Fruit fly (Drosophila melanogaster) whole organism, adult: ENCODE data around the gene RpS17.
A peak's percentile ranks its signal among the peaks of the same experiment; 100 is the strongest.

Source experiments
- CG11617 ChIP-seq: fragments of 200-800 bp; sonication (Bioruptor generic); optimal IDR thresholded peaks from 2 replicates; lab custom pipeline; 2017; ENCODE audit warnings: mild to moderate bottlenecking, missing biosample characterization, missing genetic modification reagents, missing genetic modification characterization
- CG12768 ChIP-seq: fragments of 200-800 bp; sonication (Bioruptor generic); optimal IDR thresholded peaks from 2 replicates; lab custom pipeline; 2017; ENCODE audit warnings: missing biosample characterization, missing genetic modification characterization, mild to moderate bottlenecking, moderate library complexity, missing genetic modification reagents
- CG14711 ChIP-seq: fragments of 200-800 bp; sonication (Bioruptor generic); optimal IDR thresholded peaks from 2 replicates; lab custom pipeline; 2018; ENCODE audit warnings: missing biosample characterization, mild to moderate bottlenecking, missing genetic modification characterization, moderate library complexity
- CG1620 ChIP-seq: fragments of 200-800 bp; sonication (Bioruptor generic); optimal IDR thresholded peaks from 2 replicates; lab custom pipeline; 2016; ENCODE audit warnings: missing biosample characterization, missing genetic modification characterization
- CG33017 ChIP-seq: fragments of 200-800 bp; sonication (Bioruptor generic); optimal IDR thresholded peaks from 2 replicates; lab custom pipeline; 2018; ENCODE audit warnings: missing biosample characterization, mild to moderate bottlenecking, missing genetic modification characterization, moderate library complexity
- CG5204 ChIP-seq: fragments of 200-800 bp; sonication (Bioruptor generic); optimal IDR thresholded peaks from 2 replicates; lab custom pipeline; 2016; ENCODE audit warnings: missing biosample characterization, missing genetic modification characterization
- CG7045 ChIP-seq: fragments of 200-800 bp; sonication (Bioruptor generic); optimal IDR thresholded peaks from 2 replicates; lab custom pipeline; 2017; ENCODE audit warnings: missing biosample characterization, mild to moderate bottlenecking, missing genetic modification characterization
- CG7101 ChIP-seq: fragments of 200-800 bp; sonication (Bioruptor generic); optimal IDR thresholded peaks from 2 replicates; lab custom pipeline; 2018; ENCODE audit warnings: missing biosample characterization, mild to moderate bottlenecking, missing genetic modification characterization, moderate library complexity
- Clk ChIP-seq: fragments of 200-800 bp; sonication (Bioruptor generic); optimal IDR thresholded peaks from 2 replicates; lab custom pipeline; 2017; ENCODE audit warnings: missing biosample characterization, missing genetic modification characterization
- Crg-1 ChIP-seq: fragments of 200-800 bp; sonication (Bioruptor generic); optimal IDR thresholded peaks from 2 replicates; lab custom pipeline; 2016; ENCODE audit warnings: missing biosample characterization, missing genetic modification characterization
- Hr96 ChIP-seq: fragments of 200-800 bp; sonication (Bioruptor generic); optimal IDR thresholded peaks from 2 replicates; lab custom pipeline; 2016; ENCODE audit warnings: missing biosample characterization, missing genetic modification characterization
- Mnt ChIP-seq: fragments of 200-800 bp; sonication (Bioruptor generic); optimal IDR thresholded peaks from 2 replicates; lab custom pipeline; 2016; ENCODE audit warnings: missing biosample characterization, mild to moderate bottlenecking, missing genetic modification characterization
- bab1 ChIP-seq: fragments of 200-800 bp; sonication (Bioruptor generic); optimal IDR thresholded peaks from 3 replicates; lab custom pipeline; 2019; ENCODE audit warnings: missing biosample characterization, mild to moderate bottlenecking, missing genetic modification characterization, moderate library complexity
- cic ChIP-seq: fragments of 200-800 bp; sonication (Bioruptor generic); optimal IDR thresholded peaks from 2 replicates; lab custom pipeline; 2017; ENCODE audit warnings: missing biosample characterization, mild to moderate bottlenecking, missing genetic modification characterization, moderate library complexity
- cnc ChIP-seq, 2 experiments: fragments of >200 bp; optimal IDR thresholded peaks; 2 replicates each; lab custom pipeline; 2017
- kay ChIP-seq: fragments of 200-800 bp; sonication (Bioruptor generic); peaks from one replicate; lab custom pipeline; 2016; ENCODE audit warnings: missing biosample characterization, missing genetic modification characterization, borderline replicate concordance
- ovo ChIP-seq: fragments of 200-800 bp; sonication (Bioruptor generic); optimal IDR thresholded peaks from 2 replicates; lab custom pipeline; 2016; ENCODE audit warnings: missing biosample characterization, missing genetic modification characterization
- pad ChIP-seq: fragments of 200-800 bp; sonication (Bioruptor generic); optimal IDR thresholded peaks from 3 replicates; lab custom pipeline; 2017; ENCODE audit warnings: missing biosample characterization, missing genetic modification characterization, mild to moderate bottlenecking, moderate library complexity, missing genetic modification reagents
- tj ChIP-seq: fragments of 200-800 bp; sonication (Bioruptor generic); optimal IDR thresholded peaks from 3 replicates; lab custom pipeline; 2017; ENCODE audit warnings: missing biosample characterization, mild to moderate bottlenecking, missing genetic modification characterization, moderate library complexity
- toe ChIP-seq: fragments of 200-800 bp; sonication (Bioruptor generic); optimal IDR thresholded peaks from 2 replicates; lab custom pipeline; 2016; ENCODE audit warnings: missing biosample characterization, missing genetic modification characterization

Gene RpS17

dm6 chr3L:9442625-9443282 lies 13.1 kb upstream of the RpS17 start, which contains the start of gene Srg3:
Srg3 (plus strand) TSS chr3L:9443232.
- TF ChIP-seq CG12768 (GFP tag; lab: Kevin White, UChicago) = peak; percentile 27
- TF ChIP-seq kay (GFP tag; lab: Kevin White, UChicago) = no peak
- TF ChIP-seq CG7045 (GFP tag; lab: Kevin White, UChicago) = no peak
- TF ChIP-seq cic = no peak
- TF ChIP-seq CG11617 (GFP tag; lab: Kevin White, UChicago) = no peak
- TF ChIP-seq Hr96 (GFP tag; lab: Kevin White, UChicago) = no peak

dm6 chr3L:9441907-9442479 lies 12.4 kb upstream of the RpS17 start, which contains the start of the genes Bet3 and Nf-YA:
Bet3 (minus strand) TSS chr3L:9442267.
Nf-YA (minus strand) TSS chr3L:9442267.
- TF ChIP-seq CG11617 (GFP tag; lab: Kevin White, UChicago) = peak; percentile 36
- TF ChIP-seq CG1620 (GFP tag; lab: Kevin White, UChicago) = peak; percentile 72
- peak; percentile 60 for TF ChIP-seq Hr96 (GFP tag; lab: Kevin White, UChicago)
- no peak for TF ChIP-seq kay (GFP tag; lab: Kevin White, UChicago)
- TF ChIP-seq CG33017 = no peak
- peak; percentile 10 for TF ChIP-seq CG12768 (GFP tag; lab: Kevin White, UChicago)
- TF ChIP-seq Crg-1 (GFP tag; lab: Kevin White, UChicago) = peak; percentile 68
- peak; percentile 4 for TF ChIP-seq CG7101 (tag; lab: Kevin White, UChicago)
- no peak for TF ChIP-seq cnc (optimal IDR thresholded peaks at IDR 0.05; lab: Kevin White, UChicago)
- peak; percentile 35 for TF ChIP-seq pad
- peak; percentile 97 for TF ChIP-seq CG14711
- peak; percentile 50 for TF ChIP-seq CG7045 (GFP tag; lab: Kevin White, UChicago)
- TF ChIP-seq Mnt = peak; percentile 56
- TF ChIP-seq Clk (GFP tag; lab: Kevin White, UChicago) = no peak
- peak; percentile 78 for TF ChIP-seq toe (GFP tag; lab: Kevin White, UChicago)
- TF ChIP-seq bab1 (GFP tag; lab: Kevin White, UChicago) = peak; percentile 38
- TF ChIP-seq ovo (GFP tag; lab: Kevin White, UChicago) = peak; percentile 50
- peak; percentile 58 for TF ChIP-seq cic
- TF ChIP-seq CG5204 = no peak
- no peak for TF ChIP-seq tj

- TF ChIP-seq tj (no peak), CG5204 (no peak), Mnt (no peak), CG1620 (GFP tag; lab: Kevin White, UChicago) (no peak), cic (no peak), Crg-1 (GFP tag; lab: Kevin White, UChicago) (no peak), toe (GFP tag; lab: Kevin White, UChicago) (no peak), kay (GFP tag; lab: Kevin White, UChicago) (no peak), CG11617 (GFP tag; lab: Kevin White, UChicago) (no peak), cnc (optimal IDR thresholded peaks at IDR 0.05; lab: Kevin White, UChicago) (no peak), CG33017 (no peak)
These were observed 9.2 kb upstream of the RpS17 start for dm6 chr3L:9438858-9439257.

dm6 chr3L:9435831-9436230 lies 6.2 kb upstream of the RpS17 start:
- TF ChIP-seq Clk (GFP tag; lab: Kevin White, UChicago) = no peak
- peak; percentile 12 for TF ChIP-seq Mnt

DNA sequence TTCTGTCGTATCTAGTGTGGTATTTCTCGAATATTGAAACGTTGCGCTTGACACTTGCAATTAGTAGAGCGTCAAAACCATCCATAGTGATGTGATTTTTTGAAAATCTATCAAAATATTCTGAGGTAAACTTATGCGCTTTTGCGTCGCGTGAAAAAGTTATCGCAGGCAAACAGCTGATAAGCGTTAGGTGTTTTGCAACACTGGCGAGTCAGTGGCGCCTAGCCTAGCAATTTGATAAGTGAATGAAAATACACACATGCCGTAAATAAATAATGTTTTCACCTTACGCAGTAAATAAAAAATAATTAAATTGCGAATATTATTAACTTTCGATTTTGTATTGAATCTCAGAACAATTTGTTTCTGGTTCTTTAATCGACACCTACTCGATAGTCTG lies 5.7 kb upstream of the RpS17 start, which contains the start of gene CG42526:
Gene CG42526, minus strand, starts transcription at position 85 of the 400 bp plus-strand sequence.
- peak; percentile 62 for TF ChIP-seq CG7101 (tag; lab: Kevin White, UChicago)
- TF ChIP-seq pad = peak; percentile 26
- peak; percentile 41 for TF ChIP-seq bab1 (GFP tag; lab: Kevin White, UChicago)
- peak; percentile 4 for TF ChIP-seq CG12768 (GFP tag; lab: Kevin White, UChicago)
- TF ChIP-seq cic = peak; percentile 50
- TF ChIP-seq Mnt = peak; percentile 17
- peak; percentile 39 for TF ChIP-seq Hr96 (GFP tag; lab: Kevin White, UChicago)
- no peak for TF ChIP-seq Clk (GFP tag; lab: Kevin White, UChicago)
- TF ChIP-seq CG11617 (GFP tag; lab: Kevin White, UChicago) = peak; percentile 43
- no peak for TF ChIP-seq CG1620 (GFP tag; lab: Kevin White, UChicago)
- TF ChIP-seq CG14711 = peak; percentile 36

- TF ChIP-seq Crg-1 (GFP tag; lab: Kevin White, UChicago) = peak; percentile 11
- TF ChIP-seq cic = peak; percentile 25
- no peak for TF ChIP-seq CG14711
These were observed 3.4 kb upstream of the RpS17 start for dm6 chr3L:9432810-9433587.
